Worm (Caenorhabditis elegans) whole organism, L1 larva: ENCODE results near the gene ZK1098.6.

Source experiments
- ama-1 ChIP-seq: fragments of 150-350 bp; optimal IDR thresholded peaks from 2 replicates; lab custom pipeline; 2014
- ces-1 ChIP-seq: fragments of 150-350 bp; optimal IDR thresholded peaks from 2 replicates; lab custom pipeline; 2014; ENCODE audit warnings: missing biosample characterization, missing genetic modification reagents, missing genetic modification characterization
- dsc-1 ChIP-seq: sonication (generic microtip); optimal IDR thresholded peaks from 2 replicates; lab custom pipeline; 2016; ENCODE audit warnings: mild to moderate bottlenecking, missing genetic modification characterization, missing compliant biosample characterization
- egl-27 ChIP-seq, 2 experiments: fragments of 150-350 bp in 1 of 2; sonication (generic microtip); optimal IDR thresholded peaks; 3 replicates each; lab custom pipeline; 2017 to 2018; ENCODE audit warnings: missing biosample characterization in 2 of 2, missing genetic modification characterization in 2 of 2, missing genetic modification reagents in 2 of 2
- fos-1 ChIP-seq: fragments of 150-350 bp; optimal IDR thresholded peaks from 2 replicates; lab custom pipeline; 2014; ENCODE audit warnings: missing biosample characterization, missing genetic modification characterization
- mep-1 ChIP-seq: fragments of 150-350 bp; optimal IDR thresholded peaks from 2 replicates; lab custom pipeline; 2014; ENCODE audit warnings: missing biosample characterization, missing genetic modification characterization
- nhr-28 ChIP-seq: fragments of 150-350 bp; optimal IDR thresholded peaks from 2 replicates; lab custom pipeline; 2014; ENCODE audit warnings: missing biosample characterization, missing genetic modification characterization
- nhr-90 ChIP-seq: sonication (generic microtip); optimal IDR thresholded peaks from 2 replicates; lab custom pipeline; 2016; ENCODE audit warnings: mild to moderate bottlenecking, missing genetic modification characterization, missing compliant biosample characterization; ENCODE audit not compliant: poor library complexity
- pqm-1 ChIP-seq: sonication (generic microtip); optimal IDR thresholded peaks from 3 replicates; lab custom pipeline; 2017; ENCODE audit warnings: missing biosample characterization, missing genetic modification characterization

- TF ChIP-seq mep-1 (peak; percentile 95), dsc-1 (tag; lab: Kevin White, UChicago) (peak; percentile 89), nhr-28 (tag; lab: Kevin White, UChicago) (no peak), nhr-90 (peak; percentile 67), ama-1 (peak; percentile 83), ces-1 (GFP tag; lab: Kevin White, UChicago) (no peak), pqm-1 (tag; lab: Kevin White, UChicago) (no peak), fos-1 (peak; percentile 77), egl-27 (tag; optimal IDR thresholded peaks at IDR 0.05; lab: Kevin White, UChicago) (no peak)
Observed at ce11 chrIII:9546016-9546659, 19.2 kb downstream of the ZK1098.6 start, which contains the start of gene unc-16.
